Fruit fly (Drosophila melanogaster): ENCODE data around the gene CG17734.

Gene CG17734

dm6 chr3R:11230392-11230791, 13.4 kb downstream of the CG17734 start, which contains the start of gene GCC88 (continued):
- TF ChIP-seq Dp (GFP tag; optimal IDR thresholded peaks at IDR 0.05): peak; percentile 29
- no peak for TF ChIP-seq NK7.1 (GFP tag; optimal IDR thresholded peaks at IDR 0.05)
- TF ChIP-seq Nf-YC (tag; optimal IDR thresholded peaks at IDR 0.05): no peak
- no peak for TF ChIP-seq Scr (GFP tag; IDR thresholded peaks at IDR 0.05; ENCODE audit: partially characterized antibody)
- no peak for TF ChIP-seq CG10147 (GFP tag; optimal IDR thresholded peaks at IDR 0.05)
- no peak for TF ChIP-seq Hr51 (GFP tag; optimal IDR thresholded peaks at IDR 0.05)
- TF ChIP-seq MESR4 (GFP tag; optimal IDR thresholded peaks at IDR 0.05): peak; percentile 45
- TF ChIP-seq YL-1 (GFP tag; optimal IDR thresholded peaks at IDR 0.05): no peak
- TF ChIP-seq CG3847 (GFP tag; IDR thresholded peaks at IDR 0.05): no peak
- TF ChIP-seq cas (GFP tag; IDR thresholded peaks at IDR 0.05): no peak
- peak; percentile 78 for TF ChIP-seq MBD-R2 (GFP tag; IDR thresholded peaks at IDR 0.05)
- no peak for TF ChIP-seq ash1 (GFP tag; optimal IDR thresholded peaks at IDR 0.05)
- no peak for TF ChIP-seq CG8281 (tag; optimal IDR thresholded peaks at IDR 0.05)
- TF ChIP-seq CG16863 (GFP tag; optimal IDR thresholded peaks at IDR 0.05): no peak
- no peak for TF ChIP-seq gro (GFP tag; optimal IDR thresholded peaks at IDR 0.05)
- no peak for TF ChIP-seq vfl (GFP tag; optimal IDR thresholded peaks at IDR 0.05)
- TF ChIP-seq CG10462 (GFP tag; optimal IDR thresholded peaks at IDR 0.05): no peak
- TF ChIP-seq CG33557 (GFP tag; optimal IDR thresholded peaks at IDR 0.05): no peak
- no peak for TF ChIP-seq CG10274 (GFP tag; optimal IDR thresholded peaks at IDR 0.05)
- TF ChIP-seq Gug (GFP tag; IDR thresholded peaks at IDR 0.05): no peak
- TF ChIP-seq CG17186 (GFP tag; optimal IDR thresholded peaks at IDR 0.05): no peak
- TF ChIP-seq Ets97D (GFP tag; optimal IDR thresholded peaks at IDR 0.05): no peak
- TF ChIP-seq eve (GFP tag; optimal IDR thresholded peaks at IDR 0.05): no peak
- TF ChIP-seq gfzf (GFP tag; optimal IDR thresholded peaks at IDR 0.05): peak; percentile 63
- TF ChIP-seq crp (GFP tag; optimal IDR thresholded peaks at IDR 0.05): peak; percentile 23 to 84
- no peak for TF ChIP-seq CG18619 (GFP tag; optimal IDR thresholded peaks at IDR 0.05)
- no peak for TF ChIP-seq CrebB (tag; optimal IDR thresholded peaks at IDR 0.05)
- no peak for TF ChIP-seq zfh1 (GFP tag; IDR thresholded peaks at IDR 0.05)
- TF ChIP-seq Oli (tag; optimal IDR thresholded peaks at IDR 0.05): no peak
- TF ChIP-seq CG12236 (GFP tag; optimal IDR thresholded peaks at IDR 0.05): no peak
- TF ChIP-seq E2f2 (GFP tag; IDR thresholded peaks at IDR 0.05): peak; percentile 39; the same call in 1 of the 2 replicates
- 0 out of 3 replicates have a peak, but pooled peaks have one; percentile 1 for TF ChIP-seq CG34422 (GFP tag; IDR thresholded peaks at IDR 0.05)
- no peak for TF ChIP-seq NC2α (GFP tag; optimal IDR thresholded peaks at IDR 0.05)
- TF ChIP-seq ems (GFP tag; optimal IDR thresholded peaks at IDR 0.05): no peak
- no peak for TF ChIP-seq CG1647 (GFP tag; optimal IDR thresholded peaks at IDR 0.05)
- no peak for TF ChIP-seq toy (GFP tag; IDR thresholded peaks at IDR 0.05)
- no peak for TF ChIP-seq Chrac-16 (GFP tag; optimal IDR thresholded peaks at IDR 0.05)
- TF ChIP-seq CG5180 (GFP tag; optimal IDR thresholded peaks at IDR 0.05): no peak
- no peak for TF ChIP-seq Hmr (GFP tag; optimal IDR thresholded peaks at IDR 0.05)
- no peak for TF ChIP-seq usp (GFP tag; optimal IDR thresholded peaks at IDR 0.05)
- no peak for TF ChIP-seq H2.0 (GFP tag; IDR thresholded peaks at IDR 0.05)
- no peak for TF ChIP-seq zfh2 (GFP tag; optimal IDR thresholded peaks at IDR 0.05)

dm6 chr3R:11226496-11226895, 17.3 kb downstream of the CG17734 start, which contains the start of gene CG17726:
TSS of gene CG17726 (plus strand) at chr3R:11226762.
- TF ChIP-seq danr (GFP tag; IDR thresholded peaks at IDR 0.05) (peak; percentile 93), vnd (GFP tag; IDR thresholded peaks at IDR 0.05; ENCODE audit: partially characterized antibody) (no peak), CG33213 (GFP tag; optimal IDR thresholded peaks at IDR 0.05) (peak; percentile 67), CG1024 (GFP tag; IDR thresholded peaks at IDR 0.05) (peak; percentile 95), CG10462 (GFP tag; optimal IDR thresholded peaks at IDR 0.05) (peak; percentile 96), CG3995 (GFP tag; optimal IDR thresholded peaks at IDR 0.05) (peak; percentile 74), Doc3 (GFP tag; IDR thresholded peaks at IDR 0.05; ENCODE audit: partially characterized antibody) (no peak), CG6683 (GFP tag; optimal IDR thresholded peaks at IDR 0.05) (peak; percentile 87), Optix (GFP tag; IDR thresholded peaks at IDR 0.05) (peak; percentile 58; the same call in 1 of the 3 replicates), peb (GFP tag; IDR thresholded peaks at IDR 0.05) (peak; percentile 96), CG15479 (GFP tag; optimal IDR thresholded peaks at IDR 0.05) (peak; percentile 65), CoRest (tag; optimal IDR thresholded peaks at IDR 0.05) (peak; percentile 99), kay (GFP tag; optimal IDR thresholded peaks at IDR 0.05) (peak; percentile 87)
